Worm (Caenorhabditis elegans): ENCODE data around the gene dct-11.

DNA sequence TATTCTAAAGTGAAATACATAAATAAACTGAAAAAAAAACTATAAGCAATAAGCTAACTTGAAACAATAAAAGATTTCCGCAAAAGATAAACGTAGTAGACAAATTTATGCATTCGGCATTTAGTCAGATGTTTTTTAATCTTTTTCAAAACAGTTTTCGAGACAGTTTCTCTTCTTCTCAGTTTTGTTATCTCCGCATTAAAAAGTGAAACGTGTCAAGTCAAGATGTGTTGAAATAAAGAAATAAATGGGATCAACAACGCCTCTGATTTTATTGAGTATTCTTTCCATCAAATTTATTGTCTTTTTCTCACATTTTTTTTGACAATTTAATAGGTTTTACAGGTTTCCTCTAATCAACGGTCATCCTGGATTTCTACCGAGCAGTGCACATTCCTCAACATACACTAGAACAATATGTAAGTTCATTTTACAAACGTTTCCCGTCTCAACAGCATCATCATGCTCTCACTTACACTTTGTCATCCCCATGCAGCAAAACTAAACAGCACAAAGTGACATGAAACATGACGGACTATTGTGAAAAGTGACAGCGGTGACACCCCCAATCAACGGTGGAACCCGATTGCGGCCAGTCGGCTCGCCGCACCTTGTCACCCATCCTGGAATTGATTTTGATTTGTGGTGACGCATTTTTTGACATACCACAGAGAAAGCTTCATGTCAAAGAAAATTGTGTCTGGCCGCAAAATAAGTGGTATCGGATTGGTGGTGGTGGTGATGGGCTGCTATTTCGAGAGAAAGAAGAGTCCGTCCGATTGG is 15.1 kb upstream of the dct-11 start:
- TF ChIP-seq mdt-29 (GFP tag; IDR thresholded peaks at IDR 0.05): no peak
- no peak for TF ChIP-seq lin-29 (GFP tag; IDR thresholded peaks at IDR 0.05)
- no peak for TF ChIP-seq ZK546.5 (tag; optimal IDR thresholded peaks at IDR 0.05)
- no peak for TF ChIP-seq mdl-1 (tag; optimal IDR thresholded peaks at IDR 0.05)
- TF ChIP-seq F49E8.2 (tag; optimal IDR thresholded peaks at IDR 0.05; ENCODE audit: borderline replicate concordance): no peak
- TF ChIP-seq F37D6.2 (tag; optimal IDR thresholded peaks at IDR 0.05): no peak
- no peak for TF ChIP-seq nhr-25 (tag; optimal IDR thresholded peaks at IDR 0.05; ENCODE audit: borderline replicate concordance, insufficient read depth)
- TF ChIP-seq lin-39 (tag; optimal IDR thresholded peaks at IDR 0.05): no peak

Data from whole organism, L4 larva.